Worm (Caenorhabditis elegans) whole organism, L3 larva: ENCODE measurements around the gene osta-1.

Experiments
- ZK546.5 ChIP-seq: sonication (generic microtip); optimal IDR thresholded peaks from 2 replicates; lab custom pipeline; 2017; ENCODE audit warnings: missing biosample characterization, missing genetic modification characterization
- ama-1 ChIP-seq: fragments of 150-350 bp; optimal IDR thresholded peaks from 2 replicates; lab custom pipeline; 2018
- ceh-82 ChIP-seq: fragments of 150-350 bp; optimal IDR thresholded peaks from 2 replicates; lab custom pipeline; 2014; ENCODE audit warnings: missing biosample characterization, missing genetic modification characterization
- egl-27 ChIP-seq: sonication (generic microtip); optimal IDR thresholded peaks from 4 replicates; lab custom pipeline; 2017; ENCODE audit warnings: missing biosample characterization, missing genetic modification reagents, missing genetic modification characterization
- lin-39 ChIP-seq: fragments of 150-350 bp; optimal IDR thresholded peaks from 2 replicates; lab custom pipeline; 2018; ENCODE audit warnings: missing biosample characterization, missing genetic modification reagents, missing genetic modification characterization
- lsy-12 ChIP-seq: sonication (generic microtip); optimal IDR thresholded peaks from 2 replicates; lab custom pipeline; 2016; ENCODE audit warnings: mild to moderate bottlenecking, missing genetic modification characterization, missing compliant biosample characterization
- nhr-237 ChIP-seq: fragments of 150-350 bp; optimal IDR thresholded peaks from 2 replicates; lab custom pipeline; 2014; ENCODE audit warnings: missing biosample characterization, missing genetic modification characterization
- nhr-76 ChIP-seq: fragments of 150-350 bp; sonication (generic microtip); optimal IDR thresholded peaks from 5 replicates; lab custom pipeline; 2014; ENCODE audit warnings: missing biosample characterization, missing genetic modification characterization
- tbx-2 ChIP-seq: sonication (generic microtip); optimal IDR thresholded peaks from 2 replicates; lab custom pipeline; 2016; ENCODE audit warnings: mild to moderate bottlenecking, missing genetic modification characterization, missing compliant biosample characterization
- ztf-11 ChIP-seq: fragments of 150-350 bp; optimal IDR thresholded peaks from 2 replicates; lab custom pipeline; 2014; ENCODE audit warnings: missing biosample characterization, missing genetic modification characterization
- ztf-4 ChIP-seq: fragments of 150-350 bp; optimal IDR thresholded peaks from 2 replicates; lab custom pipeline; 2014; ENCODE audit warnings: missing biosample characterization, missing genetic modification characterization

DNA sequence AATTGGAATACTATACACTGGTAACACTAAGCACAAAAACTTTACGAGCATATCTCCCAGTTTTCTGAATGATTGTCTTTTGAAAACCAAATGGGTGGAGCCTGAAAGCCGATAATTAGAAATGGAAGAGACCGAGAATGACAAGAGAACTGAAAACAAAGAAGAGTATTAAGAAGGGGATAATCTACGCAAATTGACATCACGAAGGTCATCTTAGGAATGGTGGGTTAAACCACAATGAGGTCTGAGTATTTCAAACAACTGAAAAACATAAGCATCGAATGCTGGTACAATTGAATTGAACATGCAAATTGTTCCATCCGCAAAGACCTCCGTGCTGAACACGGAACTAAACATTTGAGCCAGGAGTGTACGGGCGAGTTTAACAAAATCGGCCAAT lies 33.0 kb downstream of the osta-1 start, which contains the start of gene spp-24:
- TF ChIP-seq tbx-2 (no peak), nhr-76 (no peak), ztf-4 (no peak), nhr-237 (tag; lab: Kevin White, UChicago) (no peak), lin-39 (no peak), ztf-11 (tag; lab: Kevin White, UChicago) (no peak), ceh-82 (no peak), ZK546.5 (tag; lab: Kevin White, UChicago) (no peak), egl-27 (tag; lab: Kevin White, UChicago) (no peak), lsy-12 (tag; lab: Kevin White, UChicago) (no peak), ama-1 (lab: Kevin White, UChicago) (no peak)
